Fruit fly (Drosophila melanogaster): Measurements from ENCODE around the gene CG7102.

DNA sequence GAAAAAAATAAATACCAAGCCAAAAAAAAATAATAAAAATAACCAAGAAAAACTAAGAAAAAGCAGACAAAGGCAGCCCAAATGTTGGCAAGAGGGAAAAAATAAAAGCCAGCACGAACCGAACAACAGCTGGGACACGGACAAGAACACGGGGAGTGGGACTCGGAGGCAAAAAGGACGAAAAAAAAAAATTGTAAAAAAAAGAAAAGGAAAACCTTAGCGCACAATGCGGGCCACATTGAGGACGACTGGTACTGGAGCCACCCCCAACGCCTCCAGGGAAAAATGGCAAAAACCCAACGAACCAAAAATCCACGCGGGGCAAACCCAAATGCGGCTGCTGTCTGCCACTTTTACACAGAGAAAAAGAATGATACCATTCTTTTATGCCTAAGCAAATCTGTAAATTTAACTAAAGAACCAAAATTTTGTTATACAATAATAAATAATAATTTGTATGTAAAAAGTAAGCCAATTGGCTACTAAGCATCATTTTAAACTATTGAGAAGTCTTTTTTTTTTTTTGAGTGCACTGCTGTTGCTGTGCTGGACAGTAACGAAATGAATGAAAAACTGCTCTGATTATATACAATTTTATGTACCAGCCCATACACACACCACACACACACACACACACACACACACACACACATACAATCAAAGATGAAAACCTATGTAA lies 44.9 kb upstream of the CG7102 start:
- no peak for TF ChIP-seq CG33017 (tag; optimal IDR thresholded peaks at IDR 0.05)
- no peak for TF ChIP-seq Mnt (GFP tag; optimal IDR thresholded peaks at IDR 0.05)
- peak; percentile 59 for TF ChIP-seq CG5204 (GFP tag; optimal IDR thresholded peaks at IDR 0.05)
- peak; percentile 39 for TF ChIP-seq CG7101 (tag; optimal IDR thresholded peaks at IDR 0.05)
- TF ChIP-seq Crg-1 (GFP tag; optimal IDR thresholded peaks at IDR 0.05), result no peak
- no peak for TF ChIP-seq Clk (GFP tag; optimal IDR thresholded peaks at IDR 0.05)
- no peak for TF ChIP-seq toe (GFP tag; optimal IDR thresholded peaks at IDR 0.05)
- peak; percentile 49 for TF ChIP-seq kay (GFP tag; ENCODE audit: borderline replicate concordance)
- no peak for TF ChIP-seq CG11617 (GFP tag; optimal IDR thresholded peaks at IDR 0.05)
- peak; percentile 70 for TF ChIP-seq CG7045 (GFP tag; optimal IDR thresholded peaks at IDR 0.05)
- TF ChIP-seq bab1 (GFP tag; optimal IDR thresholded peaks at IDR 0.05), result no peak
